Worm (Caenorhabditis elegans) whole organism, midembryonic: ENCODE data around the gene hlh-30.

Experiments used
- T22C8.4 ChIP-seq: fragments of 200-800 bp; sonication (Bioruptor generic); IDR thresholded peaks from 2 replicates; pipeline ENCODE4 v1.3.6; 2022; ENCODE audit warnings: missing genetic modification characterization, missing compliant biosample characterization
- cog-1 ChIP-seq: sonication (generic microtip); optimal IDR thresholded peaks from 2 replicates; lab custom pipeline; 2016; ENCODE audit warnings: missing genetic modification characterization, missing compliant biosample characterization
- flt-1 ChIP-seq: fragments of 200-800 bp; sonication (Bioruptor generic); IDR thresholded peaks from 2 replicates; pipeline ENCODE4 v1.3.6; 2022; ENCODE audit warnings: missing genetic modification characterization, missing compliant biosample characterization
- klf-2 ChIP-seq: fragments of 200-800 bp; sonication (Bioruptor generic); conservative IDR thresholded peaks from 2 replicates; pipeline ENCODE4 v1.3.6; 2022; ENCODE audit warnings: missing genetic modification reagents, missing genetic modification characterization, missing compliant biosample characterization
- med-1 ChIP-seq: sonication (generic microtip); optimal IDR thresholded peaks from 2 replicates; lab custom pipeline; 2017; ENCODE audit warnings: missing genetic modification characterization, mild to moderate bottlenecking, missing compliant biosample characterization, antibody characterized with exemption, missing genetic modification reagents; ENCODE audit not compliant: insufficient read depth
- ref-1 ChIP-seq: fragments of 200-800 bp; sonication (Bioruptor generic); conservative IDR thresholded peaks from 2 replicates; pipeline ENCODE4 v1.3.6; 2022; ENCODE audit warnings: missing genetic modification reagents, missing genetic modification characterization, missing compliant biosample characterization
- tab-1 ChIP-seq: fragments of 200-800 bp; sonication (Bioruptor generic); IDR thresholded peaks from 2 replicates; pipeline ENCODE4 v1.3.6; 2022; ENCODE audit warnings: missing genetic modification characterization, missing compliant biosample characterization

- no peak for TF ChIP-seq tab-1
- TF ChIP-seq T22C8.4 (GFP tag; lab: Robert Waterston, UW) = no peak
- no peak for TF ChIP-seq ref-1 (GFP tag; lab: Robert Waterston, UW)
- TF ChIP-seq flt-1 = no peak
- no peak for TF ChIP-seq klf-2
- TF ChIP-seq med-1 (GFP tag; lab: Kevin White, UChicago) = no peak
- TF ChIP-seq cog-1 (tag; lab: Kevin White, UChicago) = no peak
Observed at ce11 chrIV:3995384-3995783, 39.4 kb downstream of the hlh-30 start, which contains the start of gene F47C12.7.
